Worm (Caenorhabditis elegans) whole organism, L4 larva: Measurements from ENCODE around the gene dmsr-6.

Experiments used
- F10B5.3 ChIP-seq: sonication (generic microtip); optimal IDR thresholded peaks from 2 replicates; lab custom pipeline; 2016; ENCODE audit warnings: mild to moderate bottlenecking, missing genetic modification characterization, missing compliant biosample characterization
- Y105C5A.15 ChIP-seq: fragments of 200-800 bp; sonication (Bioruptor generic); IDR thresholded peaks from 2 replicates; pipeline ENCODE4 v1.3.6; 2022; ENCODE audit warnings: missing genetic modification characterization, missing compliant biosample characterization
- Y48G9A.11 ChIP-seq: fragments of 200-800 bp; sonication (Bioruptor generic); IDR thresholded peaks from 2 replicates; pipeline ENCODE4 v1.3.6; 2022; ENCODE audit warnings: missing genetic modification reagents, missing genetic modification characterization, missing compliant biosample characterization
- Y75B8A.6 ChIP-seq: fragments of 200-800 bp; sonication (Bioruptor generic); IDR thresholded peaks from 2 replicates; pipeline ENCODE4 v1.3.6; 2022; ENCODE audit warnings: missing genetic modification reagents, missing genetic modification characterization, missing compliant biosample characterization
- aha-1 ChIP-seq: fragments of 150-350 bp; peaks from one replicate; lab custom pipeline; 2014; ENCODE audit warnings: missing biosample characterization, missing genetic modification characterization
- aly-2 ChIP-seq: sonication (generic microtip); optimal IDR thresholded peaks from 2 replicates; lab custom pipeline; 2018; ENCODE audit warnings: missing biosample characterization, missing genetic modification characterization
- arid-1 ChIP-seq: fragments of 200-800 bp; sonication (Bioruptor generic); conservative IDR thresholded peaks from 2 replicates; pipeline ENCODE4 v1.3.6; 2022; ENCODE audit warnings: missing genetic modification reagents, missing genetic modification characterization, missing compliant biosample characterization
- ceh-44 ChIP-seq: fragments of 200-800 bp; sonication (Bioruptor generic); IDR thresholded peaks from 2 replicates; pipeline ENCODE4 v1.3.6; 2022; ENCODE audit warnings: missing genetic modification reagents, missing genetic modification characterization, missing compliant biosample characterization
- ceh-62 ChIP-seq: sonication (generic microtip); optimal IDR thresholded peaks from 2 replicates; lab custom pipeline; 2017; ENCODE audit warnings: missing biosample characterization, missing genetic modification characterization
- daf-19 ChIP-seq: fragments of 200-800 bp; sonication (Bioruptor generic); conservative IDR thresholded peaks from 2 replicates; pipeline ENCODE4 v1.3.6; 2022; ENCODE audit warnings: missing genetic modification characterization, missing compliant biosample characterization
- daf-8 ChIP-seq: fragments of 200-800 bp; sonication (Bioruptor generic); IDR thresholded peaks from 2 replicates; pipeline ENCODE4 v1.3.6; 2022; ENCODE audit warnings: missing genetic modification characterization, missing compliant biosample characterization
- dmd-6 ChIP-seq: fragments of 200-800 bp; sonication (Bioruptor generic); IDR thresholded peaks from 2 replicates; pipeline ENCODE4 v1.3.6; 2022; ENCODE audit warnings: missing genetic modification reagents, missing genetic modification characterization, missing compliant biosample characterization
- duxl-1 ChIP-seq: sonication (generic microtip); optimal IDR thresholded peaks from 2 replicates; lab custom pipeline; 2016; ENCODE audit warnings: mild to moderate bottlenecking, missing genetic modification characterization, moderate library complexity, missing compliant biosample characterization; ENCODE audit not compliant: poor library complexity
- dve-1 ChIP-seq: sonication (generic microtip); optimal IDR thresholded peaks from 2 replicates; lab custom pipeline; 2017; ENCODE audit warnings: antibody characterized with exemption, mild to moderate bottlenecking, missing genetic modification characterization, missing compliant biosample characterization; ENCODE audit not compliant: insufficient read depth
- fkh-10 ChIP-seq: fragments of 150-350 bp; optimal IDR thresholded peaks from 2 replicates; lab custom pipeline; 2014; ENCODE audit warnings: missing biosample characterization, missing genetic modification reagents, missing genetic modification characterization
- fos-1 ChIP-seq: fragments of 150-350 bp; optimal IDR thresholded peaks from 2 replicates; lab custom pipeline; 2014; ENCODE audit warnings: missing biosample characterization, missing genetic modification characterization
- hif-1 ChIP-seq, 2 experiments: sonication (generic microtip); optimal IDR thresholded peaks; 2 replicates each; lab custom pipeline; 2016 to 2017; ENCODE audit warnings: missing compliant biosample characterization in 2 of 2, missing genetic modification characterization in 2 of 2, missing genetic modification reagents in 2 of 2, missing genotype in 2 of 2, mild to moderate bottlenecking in 1 of 2
- lin-1 ChIP-seq: fragments of 200-800 bp; sonication (Bioruptor generic); IDR thresholded peaks from 2 replicates; pipeline ENCODE4 v1.3.6; 2022; ENCODE audit warnings: missing genetic modification reagents, missing genetic modification characterization, missing compliant biosample characterization
- lin-29 ChIP-seq: fragments of 200-800 bp; sonication (Bioruptor generic); IDR thresholded peaks from 2 replicates; pipeline ENCODE4 v1.3.6; 2022; ENCODE audit warnings: missing genetic modification reagents, missing genetic modification characterization, missing compliant biosample characterization
- lin-38 ChIP-seq: fragments of 200-800 bp; sonication (Bioruptor generic); IDR thresholded peaks from 2 replicates; pipeline ENCODE4 v1.3.6; 2022; ENCODE audit warnings: missing genetic modification reagents, missing genetic modification characterization, missing compliant biosample characterization
- lin-39 ChIP-seq: fragments of 150-350 bp; optimal IDR thresholded peaks from 2 replicates; lab custom pipeline; 2014; ENCODE audit warnings: missing biosample characterization, missing genetic modification reagents, missing genetic modification characterization
- lsy-2 ChIP-seq, 2 experiments: fragments of 150-350 bp in 1 of 2; sonication (generic microtip) in 1 of 2; optimal IDR thresholded peaks; 2 replicates each; lab custom pipeline; 2014 to 2017; ENCODE audit warnings: missing biosample characterization in 2 of 2, missing genetic modification characterization in 2 of 2
- mdt-29 ChIP-seq: fragments of 200-800 bp; sonication (Bioruptor generic); IDR thresholded peaks from 2 replicates; pipeline ENCODE4 v1.3.6; 2022; ENCODE audit warnings: missing genetic modification reagents, missing genetic modification characterization, missing compliant biosample characterization
- mep-1 ChIP-seq: fragments of 150-350 bp; sonication (generic microtip); optimal IDR thresholded peaks from 3 replicates; lab custom pipeline; 2014; ENCODE audit warnings: missing biosample characterization, missing genetic modification characterization
- mes-2 ChIP-seq: sonication (generic microtip); optimal IDR thresholded peaks from 2 replicates; lab custom pipeline; 2016; ENCODE audit warnings: missing genotype, mild to moderate bottlenecking, missing genetic modification characterization, missing compliant biosample characterization; ENCODE audit not compliant: poor library complexity, severe bottlenecking
- nhr-111 ChIP-seq: fragments of 200-800 bp; sonication (Bioruptor generic); optimal IDR thresholded peaks from 2 replicates; lab custom pipeline; 2018; ENCODE audit warnings: mild to moderate bottlenecking, missing genetic modification characterization, missing compliant biosample characterization
- nhr-237 ChIP-seq: sonication (generic microtip); optimal IDR thresholded peaks from 2 replicates; lab custom pipeline; 2017; ENCODE audit warnings: missing biosample characterization, missing genetic modification characterization
- nhr-28 ChIP-seq: fragments of 150-350 bp; optimal IDR thresholded peaks from 2 replicates; lab custom pipeline; 2014; ENCODE audit warnings: missing biosample characterization, missing genetic modification characterization
- nhr-76 ChIP-seq: fragments of 150-350 bp; optimal IDR thresholded peaks from 2 replicates; lab custom pipeline; 2014; ENCODE audit warnings: missing biosample characterization, missing genetic modification characterization
- nhr-77 ChIP-seq: fragments of 150-350 bp; optimal IDR thresholded peaks from 2 replicates; lab custom pipeline; 2014; ENCODE audit warnings: missing biosample characterization, missing genetic modification characterization
- php-3 ChIP-seq: fragments of 200-800 bp; sonication (Bioruptor generic); IDR thresholded peaks from 2 replicates; pipeline ENCODE4 v1.3.6; 2022; ENCODE audit warnings: missing genetic modification reagents, missing genetic modification characterization, missing compliant biosample characterization
- pqm-1 ChIP-seq: sonication (generic microtip); optimal IDR thresholded peaks from 2 replicates; lab custom pipeline; 2017; ENCODE audit warnings: missing biosample characterization, missing genetic modification characterization
- saeg-2 ChIP-seq: fragments of 200-800 bp; sonication (Bioruptor generic); IDR thresholded peaks from 2 replicates; pipeline ENCODE4 v1.3.6; 2022; ENCODE audit warnings: missing genetic modification reagents, missing genetic modification characterization, missing compliant biosample characterization
- snpc-4 ChIP-seq: fragments of 150-350 bp; optimal IDR thresholded peaks from 2 replicates; lab custom pipeline; 2014; ENCODE audit warnings: missing biosample characterization, missing genetic modification characterization
- unc-130 ChIP-seq: sonication (generic microtip); optimal IDR thresholded peaks from 2 replicates; lab custom pipeline; 2016; ENCODE audit warnings: missing genetic modification reagents, missing genetic modification characterization, missing compliant biosample characterization
- unc-62 ChIP-seq, 3 experiments: fragments of 150-350 bp in 1 of 3; sonication (generic microtip); optimal IDR thresholded peaks in 2 of 3; peaks in 1 of 3; 1 replicate in 1 of 3; 2 replicates in 2 of 3; lab custom pipeline; 2014 to 2017; ENCODE audit warnings: missing biosample characterization in 3 of 3, missing genetic modification characterization in 3 of 3, missing genetic modification reagents in 3 of 3, missing genotype in 1 of 3
- zag-1 ChIP-seq: fragments of 150-350 bp; optimal IDR thresholded peaks from 2 replicates; lab custom pipeline; 2014; ENCODE audit warnings: missing biosample characterization, missing genetic modification characterization
- zfp-2 ChIP-seq: sonication (generic microtip); optimal IDR thresholded peaks from 2 replicates; lab custom pipeline; 2016; ENCODE audit warnings: mild to moderate bottlenecking, missing genetic modification characterization, missing compliant biosample characterization
- zfp-3 ChIP-seq: fragments of 200-800 bp; sonication (Bioruptor generic); conservative IDR thresholded peaks from 2 replicates; pipeline ENCODE4 v1.3.6; 2022; ENCODE audit warnings: missing genetic modification reagents, missing genetic modification characterization, missing compliant biosample characterization
- zip-11 ChIP-seq: fragments of 200-800 bp; sonication (Bioruptor generic); IDR thresholded peaks from 2 replicates; pipeline ENCODE4 v1.3.6; 2022; ENCODE audit warnings: missing genetic modification characterization, missing compliant biosample characterization
- ztf-7 ChIP-seq: fragments of 150-350 bp; optimal IDR thresholded peaks from 2 replicates; lab custom pipeline; 2014; ENCODE audit warnings: missing biosample characterization, missing genetic modification characterization

Gene dmsr-6

DNA sequence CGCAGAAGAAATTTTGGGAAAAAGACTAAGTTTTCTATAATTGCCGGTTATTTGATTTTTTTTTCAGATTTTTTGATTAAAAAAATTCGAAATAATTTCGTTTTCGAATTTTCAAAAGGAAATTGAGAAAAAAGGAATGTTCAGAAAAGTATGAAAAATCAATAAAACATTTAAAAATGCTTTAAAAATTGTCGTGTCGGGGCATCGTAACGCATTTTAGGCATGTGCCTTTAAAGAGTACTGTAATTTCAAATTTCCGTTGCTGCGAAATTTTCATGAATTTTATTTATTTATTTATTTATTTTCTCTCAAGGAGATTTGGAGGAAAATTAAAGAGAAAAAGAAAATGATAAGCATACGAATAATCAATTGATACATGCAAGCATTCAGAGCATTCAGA lies 41.7 kb upstream of the dmsr-6 start:
- TF ChIP-seq lin-1 (GFP tag; lab: Robert Waterston, UW) (no peak), lin-38 (GFP tag; lab: Robert Waterston, UW) (no peak)

DNA sequence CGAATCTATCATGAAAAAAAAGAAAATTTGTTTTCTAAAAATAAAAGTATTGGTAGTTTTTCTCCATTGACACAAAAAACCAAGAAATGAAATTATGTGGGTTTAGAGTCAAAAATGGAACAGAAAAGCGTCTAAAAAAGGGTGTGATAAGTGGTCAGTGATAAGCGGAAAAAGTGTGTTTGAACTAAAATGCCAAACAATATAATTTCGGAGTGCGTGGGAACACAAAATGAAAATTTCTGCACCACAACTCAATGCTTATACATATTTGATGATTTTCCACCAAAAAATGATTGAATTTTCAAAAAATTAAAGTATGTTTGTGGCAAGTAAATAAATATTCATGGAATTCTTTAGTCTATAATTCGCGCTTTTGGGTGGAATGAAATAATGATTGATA lies 40.0 kb upstream of the dmsr-6 start:
- no peak for TF ChIP-seq arid-1 (GFP tag; lab: Robert Waterston, UW)
- TF ChIP-seq mes-2 (tag; lab: Kevin White, UChicago): no peak
- TF ChIP-seq aly-2 (tag; lab: Kevin White, UChicago): no peak
- TF ChIP-seq pqm-1 (tag; lab: Kevin White, UChicago): peak; percentile 6
- TF ChIP-seq zag-1: no peak
- no peak for TF ChIP-seq duxl-1
- no peak for TF ChIP-seq fkh-10 (GFP tag; lab: Kevin White, UChicago)
- TF ChIP-seq Y75B8A.6: no peak
- TF ChIP-seq dmd-6 (GFP tag; lab: Robert Waterston, UW): peak; percentile 58; the same call in 1 of the 2 replicates
- no peak for TF ChIP-seq lin-39 (tag; lab: Kevin White, UChicago)
- TF ChIP-seq nhr-111 (GFP tag; lab: Kevin White, UChicago): no peak
- peak; percentile 63 for TF ChIP-seq nhr-28 (tag; lab: Kevin White, UChicago)
- TF ChIP-seq zfp-2 (tag; lab: Kevin White, UChicago): no peak
- no peak for TF ChIP-seq fos-1 (tag; lab: Kevin White, UChicago)
- TF ChIP-seq ztf-7: no peak
- no peak for TF ChIP-seq zfp-3 (GFP tag; lab: Robert Waterston, UW)
- TF ChIP-seq daf-19: no peak
- no peak for TF ChIP-seq hif-1 (tag; optimal IDR thresholded peaks at IDR 0.05; lab: Kevin White, UChicago)
- TF ChIP-seq, all 104 proteins: peak for 3

DNA sequence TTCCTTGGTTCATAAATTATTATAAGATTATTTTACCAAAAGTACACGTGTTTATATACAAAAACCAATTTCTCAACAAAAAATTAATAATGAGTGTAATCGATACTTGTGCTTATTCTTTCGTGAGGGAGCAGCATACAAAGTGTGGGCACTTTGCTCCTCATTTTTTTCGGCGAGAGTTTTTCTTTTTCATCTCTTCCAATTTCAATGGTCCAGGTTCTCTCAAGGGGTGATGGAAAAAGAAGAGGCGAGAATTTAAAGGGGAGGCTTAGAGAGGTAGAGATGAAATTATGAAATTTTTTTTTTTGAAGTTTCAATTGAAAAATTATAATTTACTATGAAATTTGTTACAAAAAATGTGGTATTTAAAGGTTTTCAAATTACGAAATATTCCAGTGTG lies 38.4 kb upstream of the dmsr-6 start:
- TF ChIP-seq php-3 (GFP tag; lab: Robert Waterston, UW) (no peak), F10B5.3 (tag; lab: Kevin White, UChicago) (no peak), aha-1 (tag; lab: Kevin White, UChicago) (no peak), saeg-2 (GFP tag; lab: Robert Waterston, UW) (no peak), mep-1 (no peak), lin-39 (tag; lab: Kevin White, UChicago) (no peak), lin-1 (GFP tag; lab: Robert Waterston, UW) (no peak), zfp-3 (GFP tag; lab: Robert Waterston, UW) (no peak), daf-8 (GFP tag; lab: Robert Waterston, UW) (no peak), Y105C5A.15 (GFP tag; lab: Robert Waterston, UW) (no peak), nhr-77 (tag; lab: Kevin White, UChicago) (no peak), unc-130 (GFP tag; lab: Kevin White, UChicago) (no peak), nhr-237 (tag; lab: Kevin White, UChicago) (no peak), nhr-76 (tag; lab: Kevin White, UChicago) (no peak), arid-1 (GFP tag; lab: Robert Waterston, UW) (no peak), ceh-44 (GFP tag; lab: Robert Waterston, UW) (no peak), dve-1 (tag; lab: Kevin White, UChicago) (no peak), lsy-2 (tag; optimal IDR thresholded peaks at IDR 0.05; lab: Kevin White, UChicago) (no peak)
- TF ChIP-seq, all 104 proteins: peak for 0

DNA sequence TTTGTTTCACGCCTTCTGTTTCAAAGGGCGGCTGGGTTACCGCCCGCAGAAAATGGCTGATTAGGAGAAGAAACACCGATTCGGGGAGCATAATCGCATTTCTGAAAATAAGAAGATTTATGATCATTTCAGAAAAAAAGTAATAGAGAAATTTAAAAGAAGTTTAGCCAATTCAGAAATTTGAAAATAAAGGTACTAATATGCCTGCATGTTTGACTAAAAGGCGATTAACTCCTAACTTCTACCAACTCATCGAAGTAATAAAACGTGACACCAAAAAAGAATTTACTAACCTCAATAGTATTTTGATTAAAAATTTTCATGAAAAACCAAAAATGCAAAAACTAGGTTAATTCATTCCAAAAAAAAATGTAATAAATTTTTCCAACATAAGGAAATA lies 30.6 kb upstream of the dmsr-6 start, which contains the start of gene plx-2:
Gene plx-2, minus strand, starts transcription at position 101 of the 400 bp plus-strand sequence.
- TF ChIP-seq unc-62 (GFP tag; optimal IDR thresholded peaks at IDR 0.05 in 1 of 2; lab: Kevin White, UChicago) (no peak), unc-62 (tag; optimal IDR thresholded peaks at IDR 0.05; lab: Kevin White, UChicago) (no peak), ceh-62 (tag; lab: Kevin White, UChicago) (no peak), mdt-29 (GFP tag; lab: Robert Waterston, UW) (no peak), lin-29 (GFP tag; lab: Robert Waterston, UW) (no peak), zip-11 (GFP tag; lab: Robert Waterston, UW) (no peak), fos-1 (tag; lab: Kevin White, UChicago) (no peak), nhr-111 (GFP tag; lab: Kevin White, UChicago) (no peak), zag-1 (no peak), snpc-4 (tag; lab: Kevin White, UChicago) (no peak), Y48G9A.11 (GFP tag; lab: Robert Waterston, UW) (no peak)
